Worm (Caenorhabditis elegans) whole organism, young adult: ENCODE data around the gene C51E3.10.

ENCODE experiments used
- C06A6.2 ChIP-seq: fragments of 200-800 bp; sonication (Bioruptor generic); conservative IDR thresholded peaks from 2 replicates; pipeline ENCODE4 v1.3.6; 2022; ENCODE audit warnings: missing genetic modification characterization, missing compliant biosample characterization
- F57C9.4 ChIP-seq: sonication (generic microtip); optimal IDR thresholded peaks from 2 replicates; lab custom pipeline; 2017; ENCODE audit warnings: mild to moderate bottlenecking, missing genetic modification characterization, missing compliant biosample characterization
- K11D2.4 ChIP-seq: fragments of 200-800 bp; sonication (Bioruptor generic); IDR thresholded peaks from 2 replicates; pipeline ENCODE4 v1.3.6; 2022; ENCODE audit warnings: missing genetic modification reagents, missing genetic modification characterization, missing compliant biosample characterization
- T07F8.4 ChIP-seq: sonication (generic microtip); optimal IDR thresholded peaks from 2 replicates; lab custom pipeline; 2016; ENCODE audit warnings: mild to moderate bottlenecking, missing genetic modification characterization, moderate library complexity, missing compliant biosample characterization
- Y53G8AR.9 ChIP-seq: fragments of 200-800 bp; sonication (Bioruptor generic); conservative IDR thresholded peaks from 2 replicates; pipeline ENCODE4 v1.3.6; 2022; ENCODE audit warnings: missing genetic modification reagents, missing genetic modification characterization, missing compliant biosample characterization
- Y79H2A.3 ChIP-seq: fragments of 200-800 bp; sonication (Bioruptor generic); conservative IDR thresholded peaks from 2 replicates; pipeline ENCODE4 v1.3.6; 2022; ENCODE audit warnings: missing genetic modification reagents, missing genetic modification characterization, missing compliant biosample characterization
- ama-1 ChIP-seq, 3 experiments: fragments of 150-350 bp in 1 of 3; sonication (generic microtip) in 2 of 3; optimal IDR thresholded peaks; 2 replicates each; lab custom pipeline; 2014 to 2018; ENCODE audit warnings: missing biosample characterization in 2 of 3, missing genetic modification characterization in 2 of 3, missing genetic modification reagents in 2 of 3
- ceh-27 ChIP-seq: fragments of 200-800 bp; sonication (Bioruptor generic); optimal IDR thresholded peaks from 2 replicates; lab custom pipeline; 2018; ENCODE audit warnings: mild to moderate bottlenecking, missing genetic modification characterization, moderate library complexity, missing compliant biosample characterization
- ceh-79 ChIP-seq: sonication (generic microtip); optimal IDR thresholded peaks from 2 replicates; lab custom pipeline; 2017; ENCODE audit warnings: mild to moderate bottlenecking, missing genetic modification characterization, missing compliant biosample characterization
- egrh-3 ChIP-seq: fragments of 200-800 bp; sonication (Bioruptor generic); IDR thresholded peaks from 2 replicates; pipeline ENCODE4 v1.3.6; 2022; ENCODE audit warnings: missing genetic modification reagents, missing genetic modification characterization, missing compliant biosample characterization
- him-1 ChIP-seq: sonication (generic microtip); optimal IDR thresholded peaks from 2 replicates; lab custom pipeline; 2016; ENCODE audit warnings: missing genotype, missing genetic modification reagents, missing genetic modification characterization, missing compliant biosample characterization
- lir-1 ChIP-seq: fragments of 200-800 bp; sonication (Bioruptor generic); conservative IDR thresholded peaks from 2 replicates; pipeline ENCODE4 v1.3.6; 2022; ENCODE audit warnings: missing genetic modification reagents, missing genetic modification characterization, missing compliant biosample characterization
- madf-3 ChIP-seq: fragments of 200-800 bp; sonication (Bioruptor generic); IDR thresholded peaks from 2 replicates; pipeline ENCODE4 v1.3.6; 2022; ENCODE audit warnings: missing genetic modification reagents, missing genetic modification characterization, missing compliant biosample characterization
- nfyb-1 ChIP-seq: fragments of 200-800 bp; sonication (Bioruptor generic); IDR thresholded peaks from 2 replicates; pipeline ENCODE4 v1.3.6; 2022; ENCODE audit warnings: missing genetic modification reagents, missing genetic modification characterization, missing compliant biosample characterization
- rcor-1 ChIP-seq: fragments of 200-800 bp; sonication (Bioruptor generic); IDR thresholded peaks from 2 replicates; pipeline ENCODE4 v1.3.6; 2022; ENCODE audit warnings: missing genetic modification reagents, missing genetic modification characterization, missing compliant biosample characterization
- rpc-1 ChIP-seq, 2 experiments: fragments of 150-350 bp in 1 of 2; sonication (generic microtip) in 1 of 2; optimal IDR thresholded peaks; 2 replicates each; lab custom pipeline; 2014 to 2018; ENCODE audit warnings: missing biosample characterization in 1 of 2, missing genetic modification characterization in 1 of 2, missing genetic modification reagents in 1 of 2, missing genotype in 1 of 2
- sea-2 ChIP-seq: fragments of 200-800 bp; sonication (Bioruptor generic); IDR thresholded peaks from 2 replicates; pipeline ENCODE4 v1.3.6; 2022; ENCODE audit warnings: missing genetic modification characterization, missing compliant biosample characterization
- snpc-4 ChIP-seq, 5 experiments: fragments of 150-350 bp in 1 of 5; sonication (generic microtip) in 4 of 5; optimal IDR thresholded peaks; 2 replicates each; lab custom pipeline; 2014 to 2018; ENCODE audit warnings: missing genetic modification characterization in 5 of 5, missing biosample characterization in 3 of 5, antibody characterized with exemption in 2 of 5, mild to moderate bottlenecking in 2 of 5, missing compliant biosample characterization in 2 of 5, missing genotype in 2 of 5, moderate library complexity in 2 of 5, missing genetic modification reagents in 1 of 5
- tbx-9 ChIP-seq: sonication (generic microtip); optimal IDR thresholded peaks from 2 replicates; lab custom pipeline; 2016; ENCODE audit warnings: borderline replicate concordance, missing genetic modification characterization, inconsistent platforms, missing compliant biosample characterization
- zfh-2 ChIP-seq: fragments of 200-800 bp; sonication (Bioruptor generic); conservative IDR thresholded peaks from 2 replicates; pipeline ENCODE4 v1.3.6; 2022; ENCODE audit warnings: missing genetic modification reagents, missing genetic modification characterization, missing compliant biosample characterization

Gene C51E3.10

DNA sequence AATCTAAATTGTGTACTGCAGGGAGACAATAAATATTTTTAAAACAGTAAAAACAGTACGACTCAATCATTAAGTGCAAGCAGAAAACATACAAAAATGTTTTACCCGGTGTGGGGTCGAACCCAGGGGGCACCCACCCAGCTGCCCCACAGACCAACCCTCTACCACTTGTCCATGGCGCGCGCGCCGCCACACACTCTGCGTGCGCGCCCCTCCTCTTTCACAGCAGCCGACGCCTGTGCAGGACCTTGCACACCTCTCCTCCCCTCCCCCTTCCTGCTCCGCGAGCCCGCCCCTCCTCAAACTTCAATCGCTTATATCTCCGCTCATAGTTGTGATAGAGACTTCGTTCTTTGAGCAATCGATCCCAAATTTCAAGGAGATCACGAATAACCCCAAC is 24.3 kb downstream of the C51E3.10 start:
- TF ChIP-seq egrh-3 (GFP tag; lab: Robert Waterston, UW): peak; percentile 99

- TF ChIP-seq F57C9.4: no peak
- no peak for TF ChIP-seq him-1 (tag; lab: Kevin White, UChicago)
- TF ChIP-seq snpc-4 (GFP tag; optimal IDR thresholded peaks at IDR 0.05; lab: Kevin White, UChicago): no peak
- peak in 1 of 4 experiments; percentile 35 for TF ChIP-seq snpc-4 (tag; optimal IDR thresholded peaks at IDR 0.05; lab: Kevin White, UChicago)
- peak; percentile 89 for TF ChIP-seq madf-3 (GFP tag; lab: Robert Waterston, UW)
- TF ChIP-seq K11D2.4 (GFP tag; lab: Robert Waterston, UW): no peak
These were observed 26.7 kb downstream of the C51E3.10 start, which contains the start of the genes C08B6.18, wdr-20 and C08B6.8 for ce11 chrV:10134077-10134693. Gene C08B6.18 (minus strand): TSS chrV:10134127. Gene wdr-20 (minus strand): TSS chrV:10134158. Gene C08B6.8 (plus strand): TSS chrV:10134643.

DNA sequence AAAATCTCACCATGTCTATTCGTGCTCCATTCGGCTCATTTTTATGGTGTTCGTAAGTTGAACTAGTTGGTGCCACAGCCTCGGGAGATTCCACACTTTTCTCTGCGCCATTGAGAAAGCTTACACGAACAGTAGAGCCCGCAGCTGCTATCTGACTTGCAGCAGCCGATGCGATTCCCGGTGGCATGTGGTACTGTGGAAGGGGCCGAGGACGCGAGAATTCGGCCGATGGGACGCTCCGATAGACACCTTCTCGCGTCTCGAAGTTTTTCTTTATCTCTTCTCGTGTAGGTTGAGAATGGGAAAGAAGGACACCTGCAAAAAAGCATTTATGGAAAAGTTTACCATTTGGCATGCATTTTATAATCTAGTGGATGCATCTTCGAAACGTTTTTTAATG is 27.7 kb downstream of the C51E3.10 start:
- TF ChIP-seq zfh-2 (GFP tag; lab: Robert Waterston, UW): peak; percentile 64
- TF ChIP-seq C06A6.2 (GFP tag; lab: Robert Waterston, UW): no peak
- TF ChIP-seq, all 124 proteins: peak for 1

DNA sequence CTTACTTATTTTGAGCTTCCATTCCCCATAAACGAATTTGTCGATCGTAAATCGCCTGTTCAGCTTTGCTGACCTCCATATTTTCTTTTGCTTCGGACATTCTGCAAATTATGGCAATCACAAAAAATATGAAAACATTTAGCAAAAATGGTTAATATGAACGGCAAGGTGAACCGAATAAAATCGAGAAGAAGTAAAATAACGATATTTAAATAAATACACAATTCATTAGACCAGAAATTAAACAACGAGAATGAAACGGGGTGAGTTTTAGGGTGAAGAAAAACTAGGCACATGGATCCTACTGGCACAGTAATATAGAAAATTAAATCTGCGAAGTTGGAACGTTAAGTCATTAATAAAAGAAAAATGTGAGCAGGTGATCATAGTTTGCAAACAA is 30.7 kb downstream of the C51E3.10 start, which contains the start of gene aos-1:
Gene aos-1, minus strand, starts transcription at position 101 of the 400 bp plus-strand sequence.
- no peak for TF ChIP-seq lir-1 (GFP tag; lab: Robert Waterston, UW)

ce11 chrV:10124799-10125548 is 36.0 kb downstream of the C51E3.10 start, which contains the start of gene C08B6.10:
Gene C08B6.10 (plus strand): TSS chrV:10125498.
- TF ChIP-seq T07F8.4: no peak

- TF ChIP-seq sea-2 (GFP tag; lab: Robert Waterston, UW) (no peak), madf-3 (GFP tag; lab: Robert Waterston, UW) (no peak)
These were observed 37.6 kb downstream of the C51E3.10 start, which contains the start of gene C08B6.6 for ce11 chrV:10123324-10123723. Gene C08B6.6 (plus strand): TSS chrV:10123624.

ce11 chrV:10122670-10123069 is 38.3 kb downstream of the C51E3.10 start, which contains the start of gene srxa-19:
Gene srxa-19 (minus strand): TSS chrV:10122770.
- TF ChIP-seq rpc-1 (optimal IDR thresholded peaks at IDR 0.05; lab: Kevin White, UChicago) (no peak), rpc-1 (tag; optimal IDR thresholded peaks at IDR 0.05; lab: Kevin White, UChicago) (no peak), nfyb-1 (GFP tag; lab: Robert Waterston, UW) (no peak), tbx-9 (tag; lab: Kevin White, UChicago) (no peak), ama-1 (optimal IDR thresholded peaks at IDR 0.05; lab: Kevin White, UChicago) (no peak), ama-1 (GFP tag; optimal IDR thresholded peaks at IDR 0.05; lab: Kevin White, UChicago) (no peak), sea-2 (GFP tag; lab: Robert Waterston, UW) (no peak)
- TF ChIP-seq, all 124 proteins: peak for 0

- no peak for TF ChIP-seq ceh-27 (GFP tag; lab: Kevin White, UChicago)
- TF ChIP-seq Y53G8AR.9: no peak
- no peak for TF ChIP-seq Y79H2A.3
- no peak for TF ChIP-seq rcor-1
- no peak for TF ChIP-seq ceh-79 (tag; lab: Kevin White, UChicago)
These were observed 40.0 kb downstream of the C51E3.10 start, which contains the start of gene srxa-18 for ce11 chrV:10120898-10121297. Gene srxa-18 (minus strand): TSS chrV:10120997.
